Worm (Caenorhabditis elegans) whole organism, late embryonic: Measurements from ENCODE around the gene Y47D3A.1.

Experiments
- F13H6.1 ChIP-seq: sonication (generic microtip); optimal IDR thresholded peaks from 2 replicates; lab custom pipeline; 2016; ENCODE audit warnings: missing genetic modification characterization, missing compliant biosample characterization
- nhr-11 ChIP-seq: fragments of 150-350 bp; optimal IDR thresholded peaks from 2 replicates; lab custom pipeline; 2014; ENCODE audit warnings: missing biosample characterization, missing genetic modification characterization

DNA sequence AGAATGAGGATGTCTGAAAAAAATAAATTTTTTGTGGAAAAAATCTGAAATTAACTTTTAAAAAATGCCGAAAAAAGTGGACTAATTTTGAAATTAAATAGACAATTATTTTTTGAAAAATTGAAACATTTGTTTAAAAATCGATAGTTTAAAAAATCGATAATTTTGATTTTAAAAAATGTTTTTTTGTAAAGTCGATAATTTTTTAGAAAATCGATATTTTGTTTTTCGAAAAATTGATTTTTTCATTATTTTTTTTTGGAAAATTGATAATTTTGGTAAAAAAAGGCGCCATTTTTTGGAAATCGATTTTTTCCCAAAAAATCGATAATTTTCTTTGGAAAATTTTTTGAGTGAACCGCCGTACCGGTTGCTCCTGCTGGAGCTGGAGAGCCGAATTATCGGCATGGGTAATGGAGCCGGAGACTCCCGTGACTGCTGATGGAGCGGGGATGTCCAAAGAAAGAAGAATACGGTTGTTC, 30.6 kb upstream of the Y47D3A.1 start:
- TF ChIP-seq F13H6.1 (tag; lab: Kevin White, UChicago) (no peak), nhr-11 (tag; lab: Kevin White, UChicago) (no peak)
